Worm (Caenorhabditis elegans): Measurements from ENCODE around the gene aagr-1.
"Not testable (repeated sequence)": the region's sequence is repeated elsewhere in the genome, so short reads cannot be mapped to it uniquely, and the experiment has no call there.

aagr-1 gene

DNA sequence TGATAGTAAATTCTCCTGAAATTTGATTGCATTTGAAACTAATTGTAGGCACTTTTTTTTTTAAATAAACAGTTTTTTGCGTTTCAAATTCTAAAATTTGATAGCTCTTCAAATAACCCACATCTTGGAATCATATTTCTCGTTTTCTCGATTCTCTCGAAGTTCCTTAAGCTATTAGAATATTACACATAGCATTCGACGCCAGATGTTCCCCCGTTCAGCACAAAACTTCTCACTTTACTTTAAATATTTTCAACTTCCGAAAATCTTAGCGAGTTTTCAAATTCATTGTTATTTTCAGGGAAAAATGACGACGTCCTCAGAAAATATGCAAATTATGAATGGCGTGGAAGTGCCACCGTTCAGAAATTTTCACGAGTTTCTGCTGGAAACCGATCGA is 13.4 kb downstream of the aagr-1 start, which contains the start of gene praf-3:
Gene praf-3, plus strand, starts transcription at position 301 of the 400 bp plus-strand sequence.
- TF ChIP-seq ztf-29 (GFP tag; IDR thresholded peaks at IDR 0.05), result no peak
- TF ChIP-seq cog-1 (tag; optimal IDR thresholded peaks at IDR 0.05), result no peak
- TF ChIP-seq flt-1 (GFP tag; IDR thresholded peaks at IDR 0.05), result no peak
- no peak for TF ChIP-seq tab-1 (GFP tag; IDR thresholded peaks at IDR 0.05)
- TF ChIP-seq ref-1 (GFP tag; conservative IDR thresholded peaks at IDR 0.05), result no peak
- TF ChIP-seq klf-2 (GFP tag; conservative IDR thresholded peaks at IDR 0.05), result no peak

DNA sequence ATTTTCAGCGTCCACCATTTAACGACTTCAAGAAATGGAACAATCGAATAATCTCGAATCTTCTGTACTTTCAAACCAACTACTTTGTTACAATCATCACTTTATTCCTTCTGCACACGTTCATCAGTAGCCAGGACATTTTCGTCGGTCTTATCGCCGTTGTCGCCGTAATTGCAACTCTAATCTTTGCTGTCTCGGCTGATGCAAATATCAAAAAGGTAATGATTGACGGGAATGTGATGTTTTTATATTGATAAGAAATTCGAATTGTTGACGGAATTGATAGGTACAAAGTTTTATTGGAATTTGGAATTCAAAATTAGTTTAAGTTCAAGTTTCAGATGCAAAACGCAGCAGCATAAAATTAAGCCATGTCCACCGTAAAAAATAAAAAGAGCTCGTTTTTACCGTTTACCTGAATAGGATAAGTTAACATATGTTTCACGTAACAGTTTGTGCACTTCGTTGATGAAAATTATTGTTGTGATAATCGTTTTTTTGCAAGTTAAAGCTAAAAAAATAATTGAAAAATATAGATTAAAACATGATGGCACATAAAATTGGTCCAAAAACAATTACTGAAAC is 14.0 kb downstream of the aagr-1 start:
- TF ChIP-seq ref-1 (GFP tag; conservative IDR thresholded peaks at IDR 0.05) (no peak), ztf-29 (GFP tag; IDR thresholded peaks at IDR 0.05) (no peak)

DNA sequence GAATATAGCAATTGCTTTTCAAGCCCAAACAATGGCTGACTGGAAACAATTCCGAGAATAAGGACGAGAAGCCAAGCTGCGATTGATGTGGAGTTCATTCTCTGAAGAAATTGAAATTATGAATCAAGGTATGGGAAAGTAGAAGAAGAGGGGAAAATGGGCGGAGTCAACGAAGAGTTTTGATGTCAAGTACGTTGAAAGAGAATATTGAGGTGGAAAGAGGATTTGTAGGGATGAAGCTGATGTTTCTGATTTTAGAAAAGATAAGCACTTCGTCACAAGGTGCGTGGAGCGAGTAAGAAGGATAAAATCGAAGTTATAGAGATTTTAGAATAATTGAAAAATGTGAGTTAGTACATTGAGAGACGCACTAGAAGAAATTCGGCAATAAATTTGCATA is 16.4 kb downstream of the aagr-1 start, which contains the start of gene D2096.9:
Gene D2096.9, minus strand, starts transcription at position 101 of the 400 bp plus-strand sequence.
- TF ChIP-seq med-1 (GFP tag; optimal IDR thresholded peaks at IDR 0.05; ENCODE audit: insufficient read depth), result no peak
- no peak for TF ChIP-seq ref-1 (GFP tag; conservative IDR thresholded peaks at IDR 0.05)
- no peak for TF ChIP-seq tab-1 (GFP tag; IDR thresholded peaks at IDR 0.05)
- TF ChIP-seq T22C8.4 (GFP tag; IDR thresholded peaks at IDR 0.05), result no peak
- TF ChIP-seq klf-2 (GFP tag; conservative IDR thresholded peaks at IDR 0.05), result no peak
- no peak for TF ChIP-seq cog-1 (tag; optimal IDR thresholded peaks at IDR 0.05)
- TF ChIP-seq flt-1 (GFP tag; IDR thresholded peaks at IDR 0.05), result no peak
- no peak for TF ChIP-seq ztf-23 (GFP tag; IDR thresholded peaks at IDR 0.05)
- no peak for TF ChIP-seq ztf-29 (GFP tag; IDR thresholded peaks at IDR 0.05)

DNA sequence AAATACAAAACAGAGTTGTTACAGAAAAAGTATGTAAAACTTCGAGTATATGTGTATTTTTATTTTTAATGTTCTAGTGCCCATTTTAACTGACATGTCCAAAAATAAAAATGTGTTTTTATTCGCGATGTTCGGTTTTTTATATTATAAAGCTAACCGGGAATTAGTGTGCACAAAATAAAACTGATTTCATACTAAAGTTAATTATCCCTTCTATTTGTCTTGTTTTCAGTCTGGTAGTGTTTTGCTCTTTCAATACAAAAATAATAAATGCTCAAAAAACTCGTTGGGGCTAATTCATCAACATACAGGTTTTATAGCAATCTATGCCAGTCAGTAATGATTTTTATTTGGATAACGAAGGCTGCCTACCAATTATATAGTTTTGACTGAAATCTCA is 18.4 kb downstream of the aagr-1 start:
- no peak for TF ChIP-seq flt-1 (GFP tag; IDR thresholded peaks at IDR 0.05)
- TF ChIP-seq cog-1 (tag; optimal IDR thresholded peaks at IDR 0.05), result no peak
- TF ChIP-seq ztf-29 (GFP tag; IDR thresholded peaks at IDR 0.05), result no peak
- TF ChIP-seq T22C8.4 (GFP tag; IDR thresholded peaks at IDR 0.05), result no peak
- no peak for TF ChIP-seq ref-1 (GFP tag; conservative IDR thresholded peaks at IDR 0.05)
- no peak for TF ChIP-seq klf-2 (GFP tag; conservative IDR thresholded peaks at IDR 0.05)
- TF ChIP-seq ztf-23 (GFP tag; IDR thresholded peaks at IDR 0.05), result no peak
- TF ChIP-seq med-1 (GFP tag; optimal IDR thresholded peaks at IDR 0.05; ENCODE audit: insufficient read depth), result no peak
- TF ChIP-seq tab-1 (GFP tag; IDR thresholded peaks at IDR 0.05), result no peak

DNA sequence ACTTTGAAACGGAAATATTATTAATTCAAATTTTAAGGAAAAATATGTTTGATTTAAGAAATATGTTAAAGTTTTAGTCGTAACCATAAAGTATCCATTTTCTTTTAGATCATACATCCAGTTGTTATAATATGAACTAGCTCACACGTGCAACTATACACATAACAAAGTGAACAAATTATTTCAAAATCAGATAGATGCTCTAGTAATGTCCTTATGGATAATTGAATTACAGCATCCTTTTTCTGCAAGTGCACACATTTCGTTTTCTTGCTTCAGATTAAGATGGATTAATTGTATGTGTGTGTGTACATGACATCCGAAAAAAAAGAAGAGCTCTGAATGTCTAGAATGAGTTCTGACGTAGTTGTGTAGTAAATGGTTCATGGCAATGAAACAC is 19.3 kb downstream of the aagr-1 start:
- TF ChIP-seq klf-2 (GFP tag; conservative IDR thresholded peaks at IDR 0.05), result no peak
- no peak for TF ChIP-seq cog-1 (tag; optimal IDR thresholded peaks at IDR 0.05)

DNA sequence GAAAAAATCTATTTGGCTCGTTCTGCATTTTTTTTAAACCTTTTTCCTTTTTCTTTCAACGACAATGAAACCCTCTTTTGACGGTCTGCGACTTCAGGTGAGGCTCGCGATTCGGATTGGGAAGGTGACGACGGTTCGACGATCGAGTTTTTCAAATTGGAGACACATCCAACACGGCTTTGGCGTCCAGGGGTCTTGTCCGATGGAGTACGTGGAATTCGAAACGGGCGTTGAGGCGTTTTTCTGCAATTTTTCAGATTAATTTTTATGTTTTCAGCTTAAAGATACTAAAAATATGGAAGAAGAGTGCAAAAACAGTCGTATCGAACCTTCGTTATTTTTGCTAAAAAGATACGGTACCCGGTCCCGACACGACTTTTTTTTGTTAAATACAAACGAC is 22.8 kb downstream of the aagr-1 start, which contains the start of gene D2096.10:
Gene D2096.10, minus strand, starts transcription at position 101 of the 400 bp plus-strand sequence.
- not testable (repeated sequence) for TF ChIP-seq ref-1 (GFP tag; conservative IDR thresholded peaks at IDR 0.05); T22C8.4 (GFP tag; IDR thresholded peaks at IDR 0.05); ztf-23 (GFP tag; IDR thresholded peaks at IDR 0.05)

DNA sequence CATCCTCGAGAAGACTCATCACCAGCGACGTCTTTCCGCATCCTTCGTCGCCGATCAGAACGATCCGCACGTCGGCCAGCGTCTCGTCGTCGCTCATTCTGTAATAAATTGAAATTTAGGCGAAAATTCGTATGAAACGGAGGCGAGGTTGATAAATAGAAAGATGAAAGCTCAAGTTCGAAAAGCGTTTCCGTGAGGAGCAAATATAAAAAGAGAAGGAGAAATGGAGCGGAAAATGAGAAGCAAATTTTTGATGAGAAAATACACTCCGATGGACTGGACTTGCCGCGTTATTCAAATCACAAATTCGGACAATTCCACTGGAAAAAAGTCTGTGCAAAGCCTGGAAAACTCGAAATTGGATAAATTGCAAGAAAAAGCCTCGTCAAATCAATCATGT is 27.8 kb downstream of the aagr-1 start, which contains the start of gene D2096.11:
Gene D2096.11, minus strand, starts transcription at position 101 of the 400 bp plus-strand sequence.
- TF ChIP-seq T22C8.4 (GFP tag; IDR thresholded peaks at IDR 0.05) (no peak), tab-1 (GFP tag; IDR thresholded peaks at IDR 0.05) (no peak), cog-1 (tag; optimal IDR thresholded peaks at IDR 0.05) (no peak), ztf-23 (GFP tag; IDR thresholded peaks at IDR 0.05) (no peak), klf-2 (GFP tag; conservative IDR thresholded peaks at IDR 0.05) (no peak), flt-1 (GFP tag; IDR thresholded peaks at IDR 0.05) (no peak), med-1 (GFP tag; optimal IDR thresholded peaks at IDR 0.05; ENCODE audit: insufficient read depth) (no peak), ref-1 (GFP tag; conservative IDR thresholded peaks at IDR 0.05) (no peak), ztf-29 (GFP tag; IDR thresholded peaks at IDR 0.05) (no peak)

DNA sequence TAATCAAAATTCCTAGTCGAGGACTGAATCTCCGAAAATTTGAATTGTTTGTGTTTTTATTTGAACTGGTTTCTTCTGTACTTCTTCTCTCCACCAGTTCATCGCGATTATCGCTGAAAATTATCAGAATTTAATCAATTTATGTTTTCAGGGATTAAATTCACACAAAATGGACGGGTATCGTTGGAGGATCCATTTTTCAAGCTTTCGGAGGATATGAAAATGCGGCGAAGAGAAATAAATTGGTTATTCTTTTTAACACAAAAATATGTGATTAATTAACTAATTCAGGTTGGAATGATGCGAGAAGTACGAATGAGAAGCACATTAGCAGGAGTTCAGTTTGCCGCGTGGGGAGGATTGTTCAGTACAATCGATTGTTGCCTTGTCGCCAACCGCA is 30.0 kb downstream of the aagr-1 start, which contains the start of gene timm-17B.2:
Gene timm-17B.2, plus strand, starts transcription at position 301 of the 400 bp plus-strand sequence.
- no peak for TF ChIP-seq ztf-23 (GFP tag; IDR thresholded peaks at IDR 0.05)
- TF ChIP-seq med-1 (GFP tag; optimal IDR thresholded peaks at IDR 0.05; ENCODE audit: insufficient read depth), result no peak
- no peak for TF ChIP-seq klf-2 (GFP tag; conservative IDR thresholded peaks at IDR 0.05)
- TF ChIP-seq tab-1 (GFP tag; IDR thresholded peaks at IDR 0.05), result no peak
- TF ChIP-seq ztf-29 (GFP tag; IDR thresholded peaks at IDR 0.05), result no peak
- no peak for TF ChIP-seq ref-1 (GFP tag; conservative IDR thresholded peaks at IDR 0.05)
- no peak for TF ChIP-seq T22C8.4 (GFP tag; IDR thresholded peaks at IDR 0.05)
- TF ChIP-seq flt-1 (GFP tag; IDR thresholded peaks at IDR 0.05), result no peak
- TF ChIP-seq cog-1 (tag; optimal IDR thresholded peaks at IDR 0.05), result no peak

DNA sequence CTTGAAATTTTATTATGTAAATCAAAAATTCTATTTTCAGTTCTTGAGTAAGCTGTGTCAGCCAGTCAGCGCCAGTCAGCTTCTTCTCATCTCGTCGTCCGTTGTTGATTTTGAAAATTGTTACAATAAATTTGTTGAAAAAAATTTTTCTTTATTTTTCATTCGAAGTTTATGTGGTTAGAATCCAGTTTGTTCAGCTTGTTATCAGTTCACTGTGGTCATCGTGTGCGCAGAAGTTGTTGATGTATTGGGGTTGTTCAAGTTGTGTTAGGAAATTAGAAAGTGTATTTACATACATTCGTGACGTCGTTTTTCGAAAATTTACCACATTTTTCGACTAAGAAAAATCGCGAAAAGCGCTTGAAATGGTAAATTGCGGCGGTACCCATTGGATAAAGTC is 31.5 kb downstream of the aagr-1 start:
- no peak for TF ChIP-seq flt-1 (GFP tag; IDR thresholded peaks at IDR 0.05)
- no peak for TF ChIP-seq tab-1 (GFP tag; IDR thresholded peaks at IDR 0.05)
- no peak for TF ChIP-seq T22C8.4 (GFP tag; IDR thresholded peaks at IDR 0.05)
- TF ChIP-seq ref-1 (GFP tag; conservative IDR thresholded peaks at IDR 0.05), result no peak
- TF ChIP-seq ztf-23 (GFP tag; IDR thresholded peaks at IDR 0.05), result no peak
- no peak for TF ChIP-seq med-1 (GFP tag; optimal IDR thresholded peaks at IDR 0.05; ENCODE audit: insufficient read depth)
- no peak for TF ChIP-seq cog-1 (tag; optimal IDR thresholded peaks at IDR 0.05)

DNA sequence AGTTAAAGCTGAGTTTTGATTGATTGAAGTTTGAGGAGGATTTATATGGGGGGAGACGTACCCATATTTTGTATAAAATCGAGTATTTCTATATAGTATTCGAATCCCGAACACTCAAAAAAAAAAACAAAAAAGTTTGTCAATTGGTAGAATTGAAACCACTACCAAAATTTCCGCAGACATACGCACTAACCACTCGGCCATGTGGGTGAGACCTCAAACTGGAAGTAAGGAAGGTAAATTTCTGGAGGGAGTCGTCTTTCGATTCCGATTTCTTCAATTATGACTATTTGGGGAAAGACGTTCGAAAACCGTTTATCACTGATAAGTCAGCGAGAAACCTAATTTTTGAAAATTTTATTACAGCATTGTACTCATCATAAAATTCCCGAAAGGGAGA is 46.2 kb downstream of the aagr-1 start:
- TF ChIP-seq tab-1 (GFP tag; IDR thresholded peaks at IDR 0.05) (peak; percentile 31; the same call in 1 of the 2 replicates), flt-1 (GFP tag; IDR thresholded peaks at IDR 0.05) (peak; percentile 73), T22C8.4 (GFP tag; IDR thresholded peaks at IDR 0.05) (peak; percentile 53; the same call in 1 of the 2 replicates), ztf-23 (GFP tag; IDR thresholded peaks at IDR 0.05) (0 out of 2 replicates have a peak, but pooled peaks have one; percentile 56), ref-1 (GFP tag; conservative IDR thresholded peaks at IDR 0.05) (peak; percentile 54; the same call in 1 of the 2 replicates)

Data from whole organism, midembryonic.